Fruit fly (Drosophila melanogaster) whole organism, embryonic: Measurements from ENCODE around the gene GatB.

Source experiments
- ATbp ChIP-seq: fragments of 200-800 bp; sonication (Bioruptor generic); optimal IDR thresholded peaks from 2 replicates; lab custom pipeline; 2017; ENCODE audit warnings: missing biosample characterization, mild to moderate bottlenecking, missing genetic modification characterization, missing genetic modification reagents
- BtbVII ChIP-seq: fragments of 200-800 bp; sonication (Bioruptor generic); optimal IDR thresholded peaks from 3 replicates; lab custom pipeline; 2017; ENCODE audit warnings: missing biosample characterization, mild to moderate bottlenecking, missing genetic modification characterization
- CG12236 ChIP-seq: fragments of 200-800 bp; sonication (Bioruptor generic); optimal IDR thresholded peaks from 2 replicates; lab custom pipeline; 2016; ENCODE audit warnings: missing biosample characterization, missing genetic modification characterization
- CG14965 ChIP-seq: fragments of 200-800 bp; sonication (Bioruptor generic); optimal IDR thresholded peaks from 2 replicates; lab custom pipeline; 2016; ENCODE audit warnings: missing biosample characterization, missing genetic modification characterization, borderline replicate concordance
- CG15269 ChIP-seq: fragments of 200-800 bp; sonication (Bioruptor generic); optimal IDR thresholded peaks from 2 replicates; lab custom pipeline; 2018; ENCODE audit warnings: missing biosample characterization, mild to moderate bottlenecking, missing genetic modification characterization, moderate library complexity
- CG15601 ChIP-seq: fragments of 200-800 bp; sonication (Bioruptor generic); optimal IDR thresholded peaks from 3 replicates; lab custom pipeline; 2019; ENCODE audit warnings: missing biosample characterization, mild to moderate bottlenecking, missing genetic modification characterization, moderate library complexity
- CG15696 ChIP-seq: fragments of 200-800 bp; sonication (Bioruptor generic); optimal IDR thresholded peaks from 2 replicates; lab custom pipeline; 2019; ENCODE audit warnings: missing biosample characterization, mild to moderate bottlenecking, missing genetic modification characterization, moderate library complexity
- CG17829 ChIP-seq: fragments of 200-800 bp; optimal IDR thresholded peaks from 2 replicates; lab custom pipeline; 2019; ENCODE audit warnings: missing biosample characterization, mild to moderate bottlenecking, missing genetic modification characterization, moderate library complexity
- CG18011 ChIP-seq: fragments of 200-800 bp; sonication (Bioruptor generic); optimal IDR thresholded peaks from 2 replicates; lab custom pipeline; 2017; ENCODE audit warnings: missing biosample characterization, missing genetic modification characterization, mild to moderate bottlenecking, moderate library complexity, missing genotype
- CG2202 ChIP-seq: fragments of 200-800 bp; sonication (Bioruptor generic); optimal IDR thresholded peaks from 2 replicates; lab custom pipeline; 2018; ENCODE audit warnings: missing biosample characterization, mild to moderate bottlenecking, missing genetic modification characterization
- CG2678 ChIP-seq: fragments of 200-800 bp; sonication (Bioruptor generic); optimal IDR thresholded peaks from 3 replicates; lab custom pipeline; 2019; ENCODE audit warnings: missing biosample characterization, mild to moderate bottlenecking, missing genetic modification characterization, moderate library complexity
- CG43689 ChIP-seq: fragments of 200-800 bp; sonication (Bioruptor generic); IDR thresholded peaks from 2 replicates; pipeline ENCODE4 v1.3.6; 2022; ENCODE audit warnings: missing biosample characterization, missing genetic modification characterization
- CG5245 ChIP-seq: fragments of 200-800 bp; sonication (Bioruptor generic); optimal IDR thresholded peaks from 3 replicates; lab custom pipeline; 2016; ENCODE audit warnings: missing biosample characterization, missing genetic modification characterization
- CG7928 ChIP-seq: fragments of 200-800 bp; sonication (Bioruptor generic); optimal IDR thresholded peaks from 2 replicates; lab custom pipeline; 2017; ENCODE audit warnings: missing biosample characterization, mild to moderate bottlenecking, missing genetic modification characterization
- CG8290 ChIP-seq, 3 experiments: fragments of 200-800 bp; sonication (Bioruptor generic); optimal IDR thresholded peaks; 2 replicates each; lab custom pipeline; 2016 to 2019; ENCODE audit warnings: missing biosample characterization in 3 of 3, missing genetic modification characterization in 3 of 3, mild to moderate bottlenecking in 2 of 3, moderate library complexity in 1 of 3
- CG9876 ChIP-seq: fragments of 200-800 bp; sonication (Bioruptor generic); optimal IDR thresholded peaks from 2 replicates; lab custom pipeline; 2016; ENCODE audit warnings: missing biosample characterization, missing genetic modification characterization
- Camta ChIP-seq: fragments of 200-800 bp; sonication (Bioruptor generic); optimal IDR thresholded peaks from 2 replicates; lab custom pipeline; 2016; ENCODE audit warnings: missing biosample characterization, missing genetic modification characterization
- CoRest ChIP-seq: fragments of 200-800 bp; sonication (Bioruptor generic); optimal IDR thresholded peaks from 3 replicates; lab custom pipeline; 2018; ENCODE audit warnings: missing biosample characterization, mild to moderate bottlenecking, missing genetic modification characterization, moderate library complexity
- D19B ChIP-seq: fragments of 200-800 bp; sonication (Bioruptor generic); optimal IDR thresholded peaks from 2 replicates; lab custom pipeline; 2017; ENCODE audit warnings: missing biosample characterization, mild to moderate bottlenecking, missing genetic modification characterization
- Dad ChIP-seq: fragments of 200-800 bp; sonication (Bioruptor generic); optimal IDR thresholded peaks from 3 replicates; lab custom pipeline; 2016; ENCODE audit warnings: missing biosample characterization, missing genetic modification characterization
- Dbx ChIP-seq: fragments of 200-800 bp; sonication (Bioruptor generic); IDR thresholded peaks from 3 replicates; pipeline ENCODE4 v1.3.6; 2022; ENCODE audit warnings: missing biosample characterization, missing genetic modification characterization
- E2f2 ChIP-seq: fragments of 200-800 bp; sonication (Bioruptor generic); IDR thresholded peaks from 2 replicates; pipeline ENCODE4 v1.3.6; 2022; ENCODE audit warnings: missing biosample characterization, missing genetic modification characterization
- ERR ChIP-seq: fragments of 200-800 bp; sonication (Bioruptor generic); optimal IDR thresholded peaks from 2 replicates; lab custom pipeline; 2016; ENCODE audit warnings: missing biosample characterization, missing genetic modification characterization
- Ets65A ChIP-seq: fragments of 200-800 bp; sonication (Bioruptor generic); peaks from one replicate; lab custom pipeline; 2016; ENCODE audit warnings: missing biosample characterization, missing genetic modification characterization
- Gug ChIP-seq: fragments of 200-800 bp; sonication (Bioruptor generic); IDR thresholded peaks from 4 replicates; pipeline ENCODE4 v1.3.6; 2022; ENCODE audit warnings: missing biosample characterization, missing genetic modification characterization
- HHEX ChIP-seq: fragments of 200-800 bp; sonication (Bioruptor generic); optimal IDR thresholded peaks from 3 replicates; lab custom pipeline; 2017; ENCODE audit warnings: missing biosample characterization, mild to moderate bottlenecking, missing genetic modification characterization, missing genetic modification reagents
- HLHmδ ChIP-seq: fragments of 200-800 bp; sonication (Bioruptor generic); optimal IDR thresholded peaks from 2 replicates; lab custom pipeline; 2018; ENCODE audit warnings: missing biosample characterization, mild to moderate bottlenecking, missing genetic modification characterization, moderate library complexity
- HmgZ ChIP-seq: fragments of 200-800 bp; sonication (Bioruptor generic); optimal IDR thresholded peaks from 2 replicates; lab custom pipeline; 2018; ENCODE audit warnings: missing biosample characterization, mild to moderate bottlenecking, missing genetic modification characterization
- Kr ChIP-seq: fragments of 200-800 bp; sonication (Bioruptor generic); optimal IDR thresholded peaks from 2 replicates; lab custom pipeline; 2017; ENCODE audit warnings: missing biosample characterization, mild to moderate bottlenecking, missing genetic modification characterization
- NfI ChIP-seq: fragments of 200-800 bp; sonication (Bioruptor generic); optimal IDR thresholded peaks from 3 replicates; lab custom pipeline; 2018; ENCODE audit warnings: missing biosample characterization, mild to moderate bottlenecking, missing genetic modification characterization, moderate library complexity
- Sin3A ChIP-seq: fragments of >200 bp; optimal IDR thresholded peaks from 2 replicates; lab custom pipeline; 2018
- Ssrp ChIP-seq: fragments of 200-800 bp; sonication (Bioruptor generic); optimal IDR thresholded peaks from 2 replicates; lab custom pipeline; 2018; ENCODE audit warnings: missing biosample characterization, mild to moderate bottlenecking, missing genetic modification characterization, moderate library complexity
- al ChIP-seq: fragments of 200-800 bp; sonication (Bioruptor generic); IDR thresholded peaks from 2 replicates; pipeline ENCODE4 v1.3.6; 2022; ENCODE audit warnings: missing biosample characterization, missing genetic modification characterization
- az2 ChIP-seq: fragments of 200-800 bp; sonication (Bioruptor generic); optimal IDR thresholded peaks from 3 replicates; lab custom pipeline; 2016; ENCODE audit warnings: missing biosample characterization, missing genetic modification characterization
- dimm ChIP-seq: fragments of 200-800 bp; sonication (Bioruptor generic); IDR thresholded peaks from 2 replicates; pipeline ENCODE4 v1.3.6; 2022; ENCODE audit warnings: missing biosample characterization, missing genetic modification characterization
- fru ChIP-seq: fragments of >200 bp; optimal IDR thresholded peaks from 2 replicates; lab custom pipeline; 2017
- ftz-f1 ChIP-seq: fragments of 200-800 bp; sonication (Bioruptor generic); optimal IDR thresholded peaks from 2 replicates; lab custom pipeline; 2016; ENCODE audit warnings: missing biosample characterization, missing genetic modification characterization
- hb ChIP-seq: fragments of 200-800 bp; sonication (Bioruptor generic); IDR thresholded peaks from 3 replicates; pipeline ENCODE4 v1.3.6; 2022; ENCODE audit warnings: missing biosample characterization, missing genetic modification characterization; ENCODE audit not compliant: partially characterized antibody
- kay ChIP-seq: fragments of 200-800 bp; sonication (Bioruptor generic); optimal IDR thresholded peaks from 2 replicates; lab custom pipeline; 2016; ENCODE audit warnings: missing biosample characterization, missing genetic modification characterization
- nerfin-2 ChIP-seq: fragments of 200-800 bp; sonication (Bioruptor generic); IDR thresholded peaks from 2 replicates; pipeline ENCODE4 v1.3.6; 2022; ENCODE audit warnings: missing biosample characterization, missing genetic modification characterization; ENCODE audit not compliant: partially characterized antibody
- ranshi ChIP-seq: fragments of 200-800 bp; sonication (Bioruptor generic); IDR thresholded peaks from 2 replicates; pipeline ENCODE4 v1.3.6; 2022; ENCODE audit warnings: missing biosample characterization, missing genetic modification characterization
- schlank ChIP-seq: fragments of 200-800 bp; sonication (Bioruptor generic); optimal IDR thresholded peaks from 2 replicates; lab custom pipeline; 2018; ENCODE audit warnings: missing biosample characterization, mild to moderate bottlenecking, missing genetic modification characterization
- sisA ChIP-seq: fragments of 200-800 bp; sonication (Bioruptor generic); IDR thresholded peaks from 2 replicates; pipeline ENCODE4 v1.3.6; 2022; ENCODE audit warnings: missing biosample characterization, missing genetic modification characterization
- ssp ChIP-seq: fragments of 200-800 bp; sonication (Bioruptor generic); IDR thresholded peaks from 2 replicates; pipeline ENCODE4 v1.3.6; 2022; ENCODE audit warnings: missing biosample characterization, missing genetic modification characterization
- tgo ChIP-seq: fragments of 200-800 bp; sonication (Bioruptor generic); IDR thresholded peaks from 3 replicates; pipeline ENCODE4 v1.3.6; 2022; ENCODE audit warnings: missing biosample characterization, missing genetic modification characterization
- toy ChIP-seq: fragments of 200-800 bp; sonication (Bioruptor generic); IDR thresholded peaks from 2 replicates; pipeline ENCODE4 v1.3.6; 2022; ENCODE audit warnings: missing biosample characterization, missing genetic modification characterization
- trem ChIP-seq: fragments of 200-800 bp; optimal IDR thresholded peaks from 3 replicates; lab custom pipeline; 2019; ENCODE audit warnings: missing biosample characterization, mild to moderate bottlenecking, missing genetic modification characterization, moderate library complexity
- vvl ChIP-seq: fragments of 200-800 bp; sonication (Bioruptor generic); IDR thresholded peaks from 2 replicates; pipeline ENCODE4 v1.3.6; 2022; ENCODE audit warnings: missing biosample characterization, missing genetic modification characterization
- wdn ChIP-seq: fragments of 200-800 bp; sonication (Bioruptor generic); IDR thresholded peaks from 2 replicates; pipeline ENCODE4 v1.3.6; 2022; ENCODE audit warnings: missing biosample characterization, missing genetic modification characterization

Gene GatB

dm6 chr3R:24099039-24100026, 30.7 kb downstream of the GatB start (continued):
- TF ChIP-seq CG17829 (peak; percentile 73), Ssrp (peak; percentile 73), nerfin-2 (GFP tag; lab: Robert Waterston, UW) (no peak), CG5245 (GFP tag; lab: Kevin White, UChicago) (peak; percentile 66), Sin3A (lab: Kevin White, UChicago) (no peak), CG15269 (tag; lab: Kevin White, UChicago) (peak; percentile 84), CoRest (tag; lab: Kevin White, UChicago) (peak; percentile 77), ranshi (GFP tag; lab: Robert Waterston, UW) (peak; percentile 88), wdn (GFP tag; lab: Robert Waterston, UW) (peak; percentile 45; the same call in 1 of the 2 replicates), Gug (GFP tag; lab: Robert Waterston, UW) (peak; percentile 69; the same call in 2 of the 4 replicates), CG9876 (peak; percentile 72), ERR (GFP tag; lab: Kevin White, UChicago) (peak; percentile 72), HHEX (GFP tag; lab: Kevin White, UChicago) (peak; percentile 79), E2f2 (peak; percentile 64), ftz-f1 (GFP tag; lab: Kevin White, UChicago) (no peak), fru (lab: Kevin White, UChicago) (no peak), trem (tag; lab: Kevin White, UChicago) (peak; percentile 48), Camta (GFP tag; lab: Kevin White, UChicago) (peak; percentile 84), CG18011 (GFP tag; lab: Kevin White, UChicago) (peak; percentile 64), az2 (GFP tag; lab: Kevin White, UChicago) (peak; percentile 85), toy (GFP tag; lab: Robert Waterston, UW) (no peak), CG7928 (no peak), sisA (GFP tag; lab: Robert Waterston, UW) (peak; percentile 79), Dad (GFP tag; lab: Kevin White, UChicago) (peak; percentile 70), D19B (GFP tag; lab: Kevin White, UChicago) (peak; percentile 95), schlank (tag; lab: Kevin White, UChicago) (peak; percentile 41), Kr (no peak), Ets65A (GFP tag; lab: Kevin White, UChicago) (peak; percentile 97), CG2202 (peak; percentile 34), tgo (GFP tag; lab: Robert Waterston, UW) (peak; percentile 80), HLHmδ (GFP tag; lab: Kevin White, UChicago) (no peak), hb (GFP tag; lab: Robert Waterston, UW) (no peak), HmgZ (tag; lab: Kevin White, UChicago) (peak; percentile 69), CG8290 (GFP tag; optimal IDR thresholded peaks at IDR 0.05; lab: Kevin White, UChicago) (no peak), CG8290 (tag; optimal IDR thresholded peaks at IDR 0.05; lab: Kevin White, UChicago) (peak in 1 of 2 experiments; percentile 81), CG14965 (GFP tag; lab: Kevin White, UChicago) (peak; percentile 25), CG15601 (peak; percentile 58), dimm (GFP tag; lab: Robert Waterston, UW) (peak; percentile 60), CG12236 (GFP tag; lab: Kevin White, UChicago) (peak; percentile 33), al (peak; percentile 80), BtbVII (GFP tag; lab: Kevin White, UChicago) (peak; percentile 41), ATbp (GFP tag; lab: Kevin White, UChicago) (peak; percentile 40), ssp (GFP tag; lab: Robert Waterston, UW) (peak; percentile 64), CG2678 (tag; lab: Kevin White, UChicago) (peak; percentile 79), CG15696 (tag; lab: Kevin White, UChicago) (no peak), vvl (GFP tag; lab: Robert Waterston, UW) (peak; percentile 89), CG43689 (GFP tag; lab: Robert Waterston, UW) (peak; percentile 44; the same call in 1 of the 2 replicates), NfI (GFP tag; lab: Kevin White, UChicago) (peak; percentile 75), kay (GFP tag; lab: Kevin White, UChicago) (peak; percentile 78), Dbx (GFP tag; lab: Robert Waterston, UW) (peak; percentile 87)
